Worm (Caenorhabditis elegans): Measurements from ENCODE around the gene T07F12.2.

Gene T07F12.2

DNA sequence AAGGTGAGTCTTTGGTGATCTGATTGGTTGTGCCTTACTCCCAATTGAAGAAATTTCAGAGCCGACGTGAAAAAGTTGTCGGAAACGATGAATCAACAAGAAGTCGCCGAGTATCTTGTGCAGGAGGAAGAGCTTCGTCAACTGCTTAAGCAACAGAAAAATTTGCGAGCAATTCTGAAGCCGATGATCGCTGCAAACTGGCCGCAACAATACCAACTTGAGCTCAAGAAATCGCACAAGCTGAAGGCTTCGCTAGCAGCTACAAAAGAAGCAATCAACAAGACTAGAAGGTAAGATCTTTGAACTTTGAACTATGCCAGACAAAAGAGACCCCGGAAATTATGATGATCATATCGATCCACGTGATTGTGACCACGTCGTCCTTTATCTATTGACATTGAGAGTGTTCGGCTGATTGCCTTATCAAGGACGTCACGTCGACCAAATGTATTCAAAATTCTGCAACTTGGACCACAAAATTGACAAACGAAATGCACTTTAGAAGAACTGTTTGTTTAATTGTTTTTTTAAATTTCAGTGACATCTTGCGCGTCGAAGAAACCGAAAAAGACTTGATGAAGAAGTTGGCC lies 21.3 kb downstream of the T07F12.2 start:
- TF ChIP-seq F13C5.2 (tag; optimal IDR thresholded peaks at IDR 0.05) = no peak
- TF ChIP-seq tra-4 (tag; optimal IDR thresholded peaks at IDR 0.05) = no peak
- TF ChIP-seq hmg-4 (GFP tag; optimal IDR thresholded peaks at IDR 0.05) = no peak
- no peak for TF ChIP-seq pes-1 (GFP tag; IDR thresholded peaks at IDR 0.05)
- no peak for TF ChIP-seq ceh-13 (GFP tag; optimal IDR thresholded peaks at IDR 0.05)
- TF ChIP-seq flt-1 (GFP tag; IDR thresholded peaks at IDR 0.05) = no peak
- TF ChIP-seq sea-1 (GFP tag; conservative IDR thresholded peaks at IDR 0.05) = no peak

DNA sequence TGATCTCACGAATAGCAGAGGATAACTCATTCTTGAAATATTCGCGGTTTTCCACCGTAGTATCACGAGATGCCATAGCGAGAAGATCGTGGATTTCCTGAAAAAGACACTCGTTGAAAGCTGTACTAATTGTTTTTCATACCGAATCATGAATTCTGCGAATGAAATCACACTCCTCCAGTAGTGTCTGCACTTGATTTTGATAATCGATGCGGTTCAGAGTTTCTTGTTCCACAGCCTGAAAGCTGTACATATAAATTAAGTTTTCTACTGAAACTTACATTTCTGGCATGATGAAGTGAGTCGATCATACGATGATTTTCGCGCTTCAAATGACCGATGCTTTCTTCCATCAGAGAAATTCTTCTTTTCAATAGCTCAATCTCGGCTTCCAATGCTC lies 24.4 kb downstream of the T07F12.2 start:
- TF ChIP-seq tbx-11 (GFP tag; IDR thresholded peaks at IDR 0.05) (no peak), ama-1 (optimal IDR thresholded peaks at IDR 0.05) (no peak), ceh-36 (tag; optimal IDR thresholded peaks at IDR 0.05) (no peak)

ce11 chrX:4915879-4916278 lies 25.8 kb downstream of the T07F12.2 start, which contains the start of gene ifa-4:
ifa-4 (minus strand) TSS chrX:4915979.
- TF ChIP-seq sea-1 (GFP tag; conservative IDR thresholded peaks at IDR 0.05) = no peak
- no peak for TF ChIP-seq flt-1 (GFP tag; IDR thresholded peaks at IDR 0.05)
- TF ChIP-seq pes-1 (GFP tag; IDR thresholded peaks at IDR 0.05) = no peak
- no peak for TF ChIP-seq hmbx-1 (tag; optimal IDR thresholded peaks at IDR 0.05)
- no peak for TF ChIP-seq B0310.2 (tag; optimal IDR thresholded peaks at IDR 0.05)
- no peak for TF ChIP-seq ceh-36 (tag; optimal IDR thresholded peaks at IDR 0.05)
- no peak for TF ChIP-seq ets-7 (tag; optimal IDR thresholded peaks at IDR 0.05)
- no peak for TF ChIP-seq tra-4 (tag; optimal IDR thresholded peaks at IDR 0.05)
- no peak for TF ChIP-seq tbx-37 (GFP tag; conservative IDR thresholded peaks at IDR 0.05)
- no peak for TF ChIP-seq ceh-13 (GFP tag; optimal IDR thresholded peaks at IDR 0.05)
- no peak for TF ChIP-seq tbx-11 (GFP tag; IDR thresholded peaks at IDR 0.05)
- TF ChIP-seq hmg-4 (GFP tag; optimal IDR thresholded peaks at IDR 0.05) = no peak
- TF ChIP-seq scrt-1 (GFP tag; IDR thresholded peaks at IDR 0.05) = no peak
- no peak for TF ChIP-seq F13C5.2 (tag; optimal IDR thresholded peaks at IDR 0.05)
- TF ChIP-seq hnd-1 (tag; optimal IDR thresholded peaks at IDR 0.05) = no peak
- no peak for TF ChIP-seq ama-1 (optimal IDR thresholded peaks at IDR 0.05)
- TF ChIP-seq aly-1 (tag; optimal IDR thresholded peaks at IDR 0.05) = no peak

DNA sequence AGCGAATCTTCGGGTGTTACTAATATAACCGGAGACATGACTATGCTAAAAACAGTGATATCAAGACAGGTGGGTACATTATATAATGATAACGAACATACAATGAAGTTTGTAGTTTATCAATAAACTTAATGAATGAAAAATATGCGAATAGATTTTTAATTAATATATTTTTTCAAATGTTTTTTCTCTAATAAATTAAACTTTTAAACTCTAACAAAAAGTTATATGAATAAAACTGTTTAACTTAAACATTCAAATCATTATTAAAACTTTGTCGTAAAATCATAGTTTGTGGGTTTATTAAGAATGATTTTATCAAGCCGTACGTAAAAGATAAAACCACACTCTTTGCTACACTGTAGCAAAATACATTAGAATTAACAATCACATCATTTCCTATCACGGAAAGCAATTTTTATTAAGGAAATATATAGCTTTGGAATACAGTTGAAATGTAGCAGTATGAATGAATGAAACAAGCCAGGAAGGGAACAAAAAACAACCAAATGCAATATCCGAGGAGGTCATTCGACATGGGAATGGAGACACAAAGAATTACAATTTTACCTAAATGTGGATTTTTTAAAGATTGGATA lies 31.0 kb downstream of the T07F12.2 start, which contains the start of gene K05B2.4:
K05B2.4 (minus strand) TSS at position 51 of the 599 bp plus-strand sequence.
- TF ChIP-seq F13C5.2 (tag; optimal IDR thresholded peaks at IDR 0.05) (no peak), ama-1 (optimal IDR thresholded peaks at IDR 0.05) (no peak), ets-7 (tag; optimal IDR thresholded peaks at IDR 0.05) (no peak), ceh-36 (tag; optimal IDR thresholded peaks at IDR 0.05) (no peak), hmg-4 (GFP tag; optimal IDR thresholded peaks at IDR 0.05) (no peak), tbx-37 (GFP tag; conservative IDR thresholded peaks at IDR 0.05) (no peak), hmbx-1 (tag; optimal IDR thresholded peaks at IDR 0.05) (no peak), tbx-11 (GFP tag; IDR thresholded peaks at IDR 0.05) (no peak), ceh-13 (GFP tag; optimal IDR thresholded peaks at IDR 0.05) (no peak), B0310.2 (tag; optimal IDR thresholded peaks at IDR 0.05) (no peak), pes-1 (GFP tag; IDR thresholded peaks at IDR 0.05) (no peak), flt-1 (GFP tag; IDR thresholded peaks at IDR 0.05) (no peak), sea-1 (GFP tag; conservative IDR thresholded peaks at IDR 0.05) (no peak), tra-4 (tag; optimal IDR thresholded peaks at IDR 0.05) (no peak), scrt-1 (GFP tag; IDR thresholded peaks at IDR 0.05) (no peak), aly-1 (tag; optimal IDR thresholded peaks at IDR 0.05) (no peak), hnd-1 (tag; optimal IDR thresholded peaks at IDR 0.05) (no peak)

DNA sequence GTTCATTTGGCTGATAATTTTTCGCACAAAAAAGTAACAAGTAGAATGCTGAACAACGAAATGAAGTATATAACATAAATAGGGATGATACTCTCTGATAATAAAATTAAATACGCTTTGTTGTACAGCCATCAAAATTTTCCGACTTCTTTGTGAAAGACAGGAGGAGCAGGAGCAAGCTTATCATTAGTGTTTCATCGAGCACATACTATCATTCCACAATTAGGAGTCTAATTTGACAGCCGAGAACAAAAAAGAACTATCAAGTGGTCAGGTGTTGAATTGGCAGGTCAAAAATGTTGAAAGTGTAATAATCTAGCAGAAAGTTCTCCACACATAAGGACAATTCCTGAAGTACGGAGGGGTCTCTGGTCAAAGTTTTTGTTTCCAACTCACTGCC lies 38.1 kb downstream of the T07F12.2 start:
- no peak for TF ChIP-seq hnd-1 (tag; optimal IDR thresholded peaks at IDR 0.05)
- no peak for TF ChIP-seq pes-1 (GFP tag; IDR thresholded peaks at IDR 0.05)

ce11 chrX:4929657-4930056 lies 39.6 kb downstream of the T07F12.2 start, which contains the start of gene mct-4:
mct-4 (minus strand) TSS chrX:4929757.
- TF ChIP-seq tbx-37 (GFP tag; conservative IDR thresholded peaks at IDR 0.05) (no peak), tra-4 (tag; optimal IDR thresholded peaks at IDR 0.05) (no peak), sea-1 (GFP tag; conservative IDR thresholded peaks at IDR 0.05) (no peak), scrt-1 (GFP tag; IDR thresholded peaks at IDR 0.05) (no peak), flt-1 (GFP tag; IDR thresholded peaks at IDR 0.05) (no peak), ets-7 (tag; optimal IDR thresholded peaks at IDR 0.05) (no peak), hmbx-1 (tag; optimal IDR thresholded peaks at IDR 0.05) (no peak), hnd-1 (tag; optimal IDR thresholded peaks at IDR 0.05) (no peak), ceh-36 (tag; optimal IDR thresholded peaks at IDR 0.05) (no peak)

ce11 chrX:4932023-4932422 lies 42.0 kb downstream of the T07F12.2 start:
- TF ChIP-seq ceh-36 (tag; optimal IDR thresholded peaks at IDR 0.05) (no peak), tra-4 (tag; optimal IDR thresholded peaks at IDR 0.05) (no peak), ceh-13 (GFP tag; optimal IDR thresholded peaks at IDR 0.05) (no peak), aly-1 (tag; optimal IDR thresholded peaks at IDR 0.05) (no peak), tbx-11 (GFP tag; IDR thresholded peaks at IDR 0.05) (no peak), F13C5.2 (tag; optimal IDR thresholded peaks at IDR 0.05) (no peak), B0310.2 (tag; optimal IDR thresholded peaks at IDR 0.05) (no peak), scrt-1 (GFP tag; IDR thresholded peaks at IDR 0.05) (no peak), hnd-1 (tag; optimal IDR thresholded peaks at IDR 0.05) (no peak)

- no peak for TF ChIP-seq hmbx-1 (tag; optimal IDR thresholded peaks at IDR 0.05)
- TF ChIP-seq B0310.2 (tag; optimal IDR thresholded peaks at IDR 0.05) = no peak
- no peak for TF ChIP-seq tra-4 (tag; optimal IDR thresholded peaks at IDR 0.05)
- no peak for TF ChIP-seq pes-1 (GFP tag; IDR thresholded peaks at IDR 0.05)
- TF ChIP-seq hnd-1 (tag; optimal IDR thresholded peaks at IDR 0.05) = no peak
- no peak for TF ChIP-seq ceh-36 (tag; optimal IDR thresholded peaks at IDR 0.05)
- no peak for TF ChIP-seq tbx-37 (GFP tag; conservative IDR thresholded peaks at IDR 0.05)
- no peak for TF ChIP-seq ets-7 (tag; optimal IDR thresholded peaks at IDR 0.05)
- no peak for TF ChIP-seq flt-1 (GFP tag; IDR thresholded peaks at IDR 0.05)
- no peak for TF ChIP-seq ama-1 (optimal IDR thresholded peaks at IDR 0.05)
- TF ChIP-seq aly-1 (tag; optimal IDR thresholded peaks at IDR 0.05) = no peak
Observed at ce11 chrX:4932964-4933363, 42.9 kb downstream of the T07F12.2 start.

All from whole organism, early embryonic.